Worm (Caenorhabditis elegans): ENCODE measurements around the gene F17H10.2.

F17H10.2 gene

ce11 chrX:13161778-13162177, 48.2 kb downstream of the F17H10.2 start:
- TF ChIP-seq sdz-12 (GFP tag; optimal IDR thresholded peaks at IDR 0.05) (no peak), nhr-28 (tag; optimal IDR thresholded peaks at IDR 0.05) (peak; percentile 19), R02D3.7 (tag; optimal IDR thresholded peaks at IDR 0.05) (no peak)

DNA sequence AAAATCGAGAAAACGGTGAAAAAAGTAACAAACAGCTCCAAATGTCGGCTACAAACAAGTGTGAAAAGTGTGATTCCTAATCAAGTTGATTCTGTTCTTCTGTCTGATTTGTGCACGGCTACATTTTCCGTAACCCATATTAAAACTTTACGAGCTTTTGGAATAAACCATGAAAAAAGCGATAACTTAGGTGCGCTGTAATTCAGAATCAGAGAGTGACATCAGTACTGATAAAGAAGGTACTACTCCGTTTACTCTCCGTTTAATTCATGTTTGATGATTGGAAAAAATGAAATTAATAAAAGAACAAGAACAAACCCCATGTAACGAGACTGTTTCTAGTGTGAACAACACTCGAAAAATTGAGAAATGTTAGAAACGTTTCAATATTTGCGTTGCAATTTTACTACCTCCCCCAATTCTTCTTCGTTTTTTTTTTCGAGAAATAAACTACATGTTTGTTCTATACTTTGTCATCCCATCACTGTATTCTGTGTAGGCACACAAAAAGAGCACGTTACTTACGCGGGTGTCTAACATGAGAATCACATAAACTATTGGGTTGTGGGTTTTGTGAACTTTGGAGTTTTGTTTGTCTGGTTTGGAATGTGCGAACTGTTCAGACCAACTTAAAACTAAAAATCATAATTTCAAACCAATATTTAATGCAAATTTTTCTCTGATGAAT, 48.9 kb downstream of the F17H10.2 start:
- TF ChIP-seq nhr-28 (tag; optimal IDR thresholded peaks at IDR 0.05) (peak; percentile 77), mxl-3 (GFP tag; optimal IDR thresholded peaks at IDR 0.05) (no peak), tag-97 (GFP tag; IDR thresholded peaks at IDR 0.05) (no peak), snpc-4 (tag; optimal IDR thresholded peaks at IDR 0.05) (no peak), Y48G9A.11 (GFP tag; IDR thresholded peaks at IDR 0.05) (no peak), dmd-8 (GFP tag; IDR thresholded peaks at IDR 0.05) (no peak), daf-16 (GFP tag; optimal IDR thresholded peaks at IDR 0.05) (no peak), daf-16 (tag; optimal IDR thresholded peaks at IDR 0.05) (peak; percentile 66), nhr-48 (tag; optimal IDR thresholded peaks at IDR 0.05) (no peak), php-3 (GFP tag; IDR thresholded peaks at IDR 0.05) (peak; percentile 94), Y75B8A.6 (GFP tag; IDR thresholded peaks at IDR 0.05) (no peak), ces-1 (GFP tag; optimal IDR thresholded peaks at IDR 0.05) (no peak), cey-2 (tag; optimal IDR thresholded peaks at IDR 0.05; ENCODE audit: borderline replicate concordance, insufficient read depth) (no peak), lin-39 (tag; optimal IDR thresholded peaks at IDR 0.05) (no peak), hlh-30 (tag; optimal IDR thresholded peaks at IDR 0.05; ENCODE audit: insufficient read depth) (peak; percentile 31), dmd-6 (GFP tag; IDR thresholded peaks at IDR 0.05) (peak; percentile 45; the same call in 1 of the 2 replicates), zfp-2 (tag; optimal IDR thresholded peaks at IDR 0.05) (no peak), nhr-76 (tag; optimal IDR thresholded peaks at IDR 0.05) (no peak), dve-1 (tag; optimal IDR thresholded peaks at IDR 0.05; ENCODE audit: insufficient read depth) (no peak), pqm-1 (tag; optimal IDR thresholded peaks at IDR 0.05) (peak; percentile 47), nhr-77 (tag; optimal IDR thresholded peaks at IDR 0.05) (no peak), ZK546.5 (tag; optimal IDR thresholded peaks at IDR 0.05) (no peak)

ce11 chrX:13163185-13163584, 49.6 kb downstream of the F17H10.2 start:
- peak; percentile 77 for TF ChIP-seq dmd-6 (GFP tag; IDR thresholded peaks at IDR 0.05)
- peak; percentile 44 for TF ChIP-seq dve-1 (tag; optimal IDR thresholded peaks at IDR 0.05; ENCODE audit: insufficient read depth)
- peak; percentile 26; the same call in 1 of the 2 replicates for TF ChIP-seq lin-1 (GFP tag; IDR thresholded peaks at IDR 0.05)
- TF ChIP-seq zip-11 (GFP tag; IDR thresholded peaks at IDR 0.05) = no peak
- TF ChIP-seq aha-1 (tag) = no peak
- no peak for TF ChIP-seq nhr-42 (GFP tag; IDR thresholded peaks at IDR 0.05)
- TF ChIP-seq lin-13 (GFP tag; optimal IDR thresholded peaks at IDR 0.05) = no peak
- TF ChIP-seq nhr-48 (tag; optimal IDR thresholded peaks at IDR 0.05) = peak; percentile 11
- no peak for TF ChIP-seq daf-16 (GFP tag; optimal IDR thresholded peaks at IDR 0.05)
- TF ChIP-seq daf-16 (tag; optimal IDR thresholded peaks at IDR 0.05) = peak; percentile 46
- TF ChIP-seq unc-62 (GFP tag; optimal IDR thresholded peaks at IDR 0.05 in 1 of 2) = peak in 1 of 2 experiments; percentile 40
- no peak for TF ChIP-seq unc-62 (tag; optimal IDR thresholded peaks at IDR 0.05)
- TF ChIP-seq pqm-1 (tag; optimal IDR thresholded peaks at IDR 0.05) = peak; percentile 87
- TF ChIP-seq hlh-11 (tag; optimal IDR thresholded peaks at IDR 0.05) = peak; percentile 11

DNA sequence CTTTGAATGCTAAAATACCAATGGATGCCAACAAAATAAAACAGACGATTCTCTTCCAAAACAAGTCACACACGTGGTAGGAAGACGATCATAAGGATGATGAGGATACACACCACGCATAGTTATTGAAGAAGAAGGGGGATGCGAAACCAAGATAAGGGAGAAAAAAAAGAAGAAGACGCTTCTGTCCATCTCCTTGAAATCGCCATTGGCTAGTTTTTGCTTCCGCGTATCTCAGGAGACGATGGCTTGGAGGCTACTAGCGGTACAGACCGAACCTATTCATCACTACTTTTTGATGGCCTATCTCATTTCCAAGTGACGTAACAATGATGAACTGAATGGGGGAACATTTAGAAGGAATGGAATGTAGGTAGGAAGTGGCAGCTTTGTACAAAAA, 50.7 kb downstream of the F17H10.2 start:
- TF ChIP-seq R02D3.7 (tag; optimal IDR thresholded peaks at IDR 0.05) = no peak
- peak; percentile 22 for TF ChIP-seq dmd-6 (GFP tag; IDR thresholded peaks at IDR 0.05)
- peak; percentile 14 for TF ChIP-seq dve-1 (tag; optimal IDR thresholded peaks at IDR 0.05; ENCODE audit: insufficient read depth)
- peak in 1 of 2 experiments; percentile 92 for TF ChIP-seq unc-62 (GFP tag; optimal IDR thresholded peaks at IDR 0.05 in 1 of 2)
- no peak for TF ChIP-seq unc-62 (tag; optimal IDR thresholded peaks at IDR 0.05)
- peak; percentile 3 for TF ChIP-seq mes-2 (tag; optimal IDR thresholded peaks at IDR 0.05; ENCODE audit: poor library complexity, severe bottlenecking)
- no peak for TF ChIP-seq F49E8.2 (tag; optimal IDR thresholded peaks at IDR 0.05; ENCODE audit: borderline replicate concordance)
- TF ChIP-seq lin-39 (tag; optimal IDR thresholded peaks at IDR 0.05) = no peak
- TF ChIP-seq hlh-11 (tag; optimal IDR thresholded peaks at IDR 0.05) = peak; percentile 73
- TF ChIP-seq pqm-1 (tag; optimal IDR thresholded peaks at IDR 0.05) = no peak
- peak; percentile 82 for TF ChIP-seq hlh-30 (tag; optimal IDR thresholded peaks at IDR 0.05; ENCODE audit: insufficient read depth)
- peak; percentile 67 for TF ChIP-seq aha-1 (tag)
- TF ChIP-seq mxl-3 (GFP tag; optimal IDR thresholded peaks at IDR 0.05) = peak; percentile 83
- peak in 1 of 2 experiments; percentile 77 for TF ChIP-seq mdl-1 (tag; optimal IDR thresholded peaks at IDR 0.05)
- TF ChIP-seq fos-1 (tag; optimal IDR thresholded peaks at IDR 0.05) = no peak
- 0 out of 2 replicates have a peak, but pooled peaks have one; percentile 28 for TF ChIP-seq hmg-1.1 (GFP tag; IDR thresholded peaks at IDR 0.05)
- TF ChIP-seq nhr-48 (tag; optimal IDR thresholded peaks at IDR 0.05) = peak; percentile 10
- TF ChIP-seq zfp-2 (tag; optimal IDR thresholded peaks at IDR 0.05) = no peak
- peak in 1 of 2 experiments; percentile 14 for TF ChIP-seq lsy-2 (tag; optimal IDR thresholded peaks at IDR 0.05)
- TF ChIP-seq nhr-28 (tag; optimal IDR thresholded peaks at IDR 0.05) = peak; percentile 56
